Worm (Caenorhabditis elegans) whole organism, mixed stage, embryonic: ENCODE results near the gene srx-44.

Experiments
- M03D4.4 ChIP-seq: sonication (generic microtip); optimal IDR thresholded peaks from 2 replicates; lab custom pipeline; 2017; ENCODE audit warnings: mild to moderate bottlenecking, missing genetic modification characterization, missing compliant biosample characterization
- bed-3 ChIP-seq: fragments of 200-800 bp; sonication (Bioruptor generic); optimal IDR thresholded peaks from 3 replicates; lab custom pipeline; 2018; ENCODE audit warnings: mild to moderate bottlenecking, missing genetic modification characterization, moderate library complexity, missing compliant biosample characterization
- blmp-1 ChIP-seq: fragments of 150-350 bp; optimal IDR thresholded peaks from 2 replicates; lab custom pipeline; 2014; ENCODE audit warnings: missing biosample characterization, missing genetic modification characterization
- ceh-39 ChIP-seq: fragments of 150-350 bp; optimal IDR thresholded peaks from 2 replicates; lab custom pipeline; 2014; ENCODE audit warnings: missing biosample characterization, missing genetic modification characterization
- ceh-43 ChIP-seq: fragments of 200-800 bp; sonication (Bioruptor generic); optimal IDR thresholded peaks from 2 replicates; lab custom pipeline; 2018; ENCODE audit warnings: mild to moderate bottlenecking, missing genetic modification characterization, moderate library complexity, missing compliant biosample characterization
- ces-1 ChIP-seq: fragments of 150-350 bp; optimal IDR thresholded peaks from 2 replicates; lab custom pipeline; 2014; ENCODE audit warnings: missing biosample characterization, missing genetic modification reagents, missing genetic modification characterization
- cnd-1 ChIP-seq: fragments of 200-800 bp; sonication (Bioruptor generic); optimal IDR thresholded peaks from 2 replicates; lab custom pipeline; 2018; ENCODE audit warnings: mild to moderate bottlenecking, missing genetic modification characterization, missing compliant biosample characterization
- drap-1 ChIP-seq: fragments of 200-800 bp; sonication (Bioruptor generic); optimal IDR thresholded peaks from 3 replicates; lab custom pipeline; 2018; ENCODE audit warnings: mild to moderate bottlenecking, missing genetic modification characterization, missing compliant biosample characterization
- elt-1 ChIP-seq: sonication (generic microtip); optimal IDR thresholded peaks from 2 replicates; lab custom pipeline; 2017; ENCODE audit warnings: missing genetic modification characterization, mild to moderate bottlenecking, missing compliant biosample characterization, antibody characterized with exemption, moderate library complexity, borderline replicate concordance; ENCODE audit not compliant: insufficient read depth
- flh-1 ChIP-seq: fragments of 200-800 bp; sonication (Bioruptor generic); optimal IDR thresholded peaks from 2 replicates; lab custom pipeline; 2018; ENCODE audit warnings: mild to moderate bottlenecking, missing genetic modification characterization, moderate library complexity, missing compliant biosample characterization
- ham-2 ChIP-seq: fragments of 200-800 bp; sonication (Bioruptor generic); optimal IDR thresholded peaks from 2 replicates; lab custom pipeline; 2018; ENCODE audit warnings: mild to moderate bottlenecking, missing genetic modification characterization, missing compliant biosample characterization
- lin-13 ChIP-seq: fragments of 150-350 bp; optimal IDR thresholded peaks from 2 replicates; lab custom pipeline; 2014; ENCODE audit warnings: missing biosample characterization, missing genetic modification characterization
- lin-32 ChIP-seq: fragments of 200-800 bp; sonication (Bioruptor generic); optimal IDR thresholded peaks from 2 replicates; lab custom pipeline; 2018; ENCODE audit warnings: mild to moderate bottlenecking, missing genetic modification characterization, missing compliant biosample characterization
- lsy-2 ChIP-seq: fragments of 150-350 bp; optimal IDR thresholded peaks from 2 replicates; lab custom pipeline; 2014; ENCODE audit warnings: missing biosample characterization, missing genetic modification characterization
- mep-1 ChIP-seq: fragments of 150-350 bp; optimal IDR thresholded peaks from 2 replicates; lab custom pipeline; 2017; ENCODE audit warnings: missing biosample characterization, missing genetic modification reagents, missing genetic modification characterization, inconsistent platforms
- mls-2 ChIP-seq: sonication (generic microtip); optimal IDR thresholded peaks from 2 replicates; lab custom pipeline; 2016; ENCODE audit warnings: mild to moderate bottlenecking, missing genetic modification characterization, moderate library complexity, missing compliant biosample characterization
- nhr-12 ChIP-seq: fragments of 150-350 bp; optimal IDR thresholded peaks from 2 replicates; lab custom pipeline; 2014; ENCODE audit warnings: missing biosample characterization, missing genetic modification characterization
- nhr-237 ChIP-seq: fragments of 150-350 bp; optimal IDR thresholded peaks from 2 replicates; lab custom pipeline; 2014; ENCODE audit warnings: missing biosample characterization, missing genetic modification characterization
- nhr-28 ChIP-seq: fragments of 150-350 bp; optimal IDR thresholded peaks from 2 replicates; lab custom pipeline; 2014; ENCODE audit warnings: missing biosample characterization, missing genetic modification characterization
- nhr-76 ChIP-seq: sonication (generic microtip); optimal IDR thresholded peaks from 2 replicates; lab custom pipeline; 2017; ENCODE audit warnings: missing biosample characterization, missing genetic modification characterization
- pha-4 ChIP-seq: fragments of 150-350 bp; optimal IDR thresholded peaks from 2 replicates; lab custom pipeline; 2018; ENCODE audit warnings: missing biosample characterization, missing genetic modification reagents, missing genetic modification characterization
- sem-2 ChIP-seq: fragments of 200-800 bp; sonication (Bioruptor generic); optimal IDR thresholded peaks from 2 replicates; lab custom pipeline; 2018; ENCODE audit warnings: mild to moderate bottlenecking, missing genetic modification characterization, missing compliant biosample characterization
- snpc-4 ChIP-seq: fragments of 150-350 bp; optimal IDR thresholded peaks from 2 replicates; lab custom pipeline; 2014; ENCODE audit warnings: missing biosample characterization, missing genetic modification characterization
- sptf-1 ChIP-seq: sonication (generic microtip); optimal IDR thresholded peaks from 2 replicates; lab custom pipeline; 2017; ENCODE audit warnings: mild to moderate bottlenecking, missing genetic modification characterization, moderate library complexity, missing compliant biosample characterization
- tbx-8 ChIP-seq: fragments of 200-800 bp; sonication (Bioruptor generic); optimal IDR thresholded peaks from 2 replicates; lab custom pipeline; 2018; ENCODE audit warnings: mild to moderate bottlenecking, missing genetic modification characterization, moderate library complexity, missing compliant biosample characterization
- unc-120 ChIP-seq: sonication (generic microtip); optimal IDR thresholded peaks from 2 replicates; lab custom pipeline; 2017; ENCODE audit warnings: missing genetic modification characterization, missing compliant biosample characterization; ENCODE audit not compliant: poor library complexity, severe bottlenecking
- unc-39 ChIP-seq: fragments of 150-350 bp; optimal IDR thresholded peaks from 2 replicates; lab custom pipeline; 2014; ENCODE audit warnings: missing biosample characterization, missing genetic modification characterization
- unc-62 ChIP-seq: fragments of 150-350 bp; optimal IDR thresholded peaks from 2 replicates; lab custom pipeline; 2014; ENCODE audit warnings: missing biosample characterization, missing genetic modification reagents, missing genetic modification characterization
- zip-8 ChIP-seq: fragments of 150-350 bp; optimal IDR thresholded peaks from 2 replicates; lab custom pipeline; 2014; ENCODE audit warnings: missing biosample characterization, missing genetic modification characterization

srx-44 gene

ce11 chrV:16020042-16020441, at the start of gene srx-44:
TSS of gene srx-44 (plus strand) at chrV:16020342.
- TF ChIP-seq pha-4: no peak

ce11 chrV:15970820-15971219, 49.3 kb upstream of the srx-44 start:
- TF ChIP-seq mls-2 (no peak), ham-2 (no peak), M03D4.4 (tag; lab: Kevin White, UChicago) (no peak), lsy-2 (no peak)

- TF ChIP-seq M03D4.4 (tag; lab: Kevin White, UChicago) (no peak), mls-2 (no peak), unc-120 (tag; lab: Kevin White, UChicago) (no peak), lin-13 (no peak), sptf-1 (no peak), lsy-2 (no peak), mep-1 (no peak), blmp-1 (tag; lab: Kevin White, UChicago) (no peak), snpc-4 (no peak), flh-1 (GFP tag; lab: Kevin White, UChicago) (no peak), nhr-28 (no peak), zip-8 (tag; lab: Kevin White, UChicago) (no peak), ceh-43 (GFP tag; lab: Kevin White, UChicago) (no peak)
These were observed 47.7 kb upstream of the srx-44 start, which contains the start of gene sru-23 for ce11 chrV:15972484-15972883. TSS of gene sru-23 (minus strand) at chrV:15972584.

- TF ChIP-seq ceh-39: no peak
- TF ChIP-seq unc-62 (GFP tag; lab: Kevin White, UChicago): no peak
- TF ChIP-seq ces-1 (GFP tag; lab: Kevin White, UChicago): no peak
- no peak for TF ChIP-seq nhr-76 (tag; lab: Kevin White, UChicago)
- TF ChIP-seq drap-1: no peak
- no peak for TF ChIP-seq ham-2
- no peak for TF ChIP-seq flh-1 (GFP tag; lab: Kevin White, UChicago)
- no peak for TF ChIP-seq bed-3 (GFP tag; lab: Kevin White, UChicago)
- no peak for TF ChIP-seq pha-4
- no peak for TF ChIP-seq mls-2
- no peak for TF ChIP-seq nhr-12 (tag; lab: Kevin White, UChicago)
- no peak for TF ChIP-seq lsy-2
- no peak for TF ChIP-seq unc-39 (tag; lab: Kevin White, UChicago)
- no peak for TF ChIP-seq elt-1 (tag; lab: Kevin White, UChicago)
- TF ChIP-seq sem-2 (GFP tag; lab: Kevin White, UChicago): no peak
- no peak for TF ChIP-seq cnd-1 (tag; lab: Kevin White, UChicago)
- TF ChIP-seq lin-32 (GFP tag; lab: Kevin White, UChicago): no peak
- no peak for TF ChIP-seq tbx-8 (GFP tag; lab: Kevin White, UChicago)
These were observed 45.3 kb upstream of the srx-44 start, which contains the start of gene sru-22 for ce11 chrV:15974836-15975235. TSS of gene sru-22 (minus strand) at chrV:15974936.

ce11 chrV:15975845-15976244, 44.3 kb upstream of the srx-44 start, which contains the start of gene clec-232:
TSS of gene clec-232 (plus strand) at chrV:15976145.
- TF ChIP-seq zip-8 (tag; lab: Kevin White, UChicago) (no peak), drap-1 (no peak)

ce11 chrV:15978232-15978764, 41.8 kb upstream of the srx-44 start, which contains the start of gene oac-20:
TSS of gene oac-20 (plus strand) at chrV:15978714.
- TF ChIP-seq unc-62 (GFP tag; lab: Kevin White, UChicago): no peak
- TF ChIP-seq nhr-237: no peak
- no peak for TF ChIP-seq unc-120 (tag; lab: Kevin White, UChicago)
- TF ChIP-seq blmp-1 (tag; lab: Kevin White, UChicago): no peak
- TF ChIP-seq mep-1: no peak
- TF ChIP-seq sptf-1: no peak
